Worm (Caenorhabditis elegans): ENCODE measurements around the gene pat-3.

- TF ChIP-seq ama-1 (optimal IDR thresholded peaks at IDR 0.05) = no peak
- TF ChIP-seq snpc-4 (tag; optimal IDR thresholded peaks at IDR 0.05) = peak; percentile 15
- TF ChIP-seq elt-1 (tag; optimal IDR thresholded peaks at IDR 0.05) = no peak
- no peak for TF ChIP-seq ceh-16 (tag; optimal IDR thresholded peaks at IDR 0.05)
- TF ChIP-seq elt-3 (tag; optimal IDR thresholded peaks at IDR 0.05) = no peak
- no peak for TF ChIP-seq jun-1 (tag; optimal IDR thresholded peaks at IDR 0.05)
- no peak for TF ChIP-seq nhr-237 (tag; optimal IDR thresholded peaks at IDR 0.05)
- TF ChIP-seq nhr-77 (tag; optimal IDR thresholded peaks at IDR 0.05) = no peak
- TF ChIP-seq fkh-10 (GFP tag; optimal IDR thresholded peaks at IDR 0.05) = no peak
- no peak for TF ChIP-seq sea-2 (GFP tag; optimal IDR thresholded peaks at IDR 0.05)
- TF ChIP-seq eor-1 (tag; optimal IDR thresholded peaks at IDR 0.05) = no peak
- TF ChIP-seq lin-39 (tag; optimal IDR thresholded peaks at IDR 0.05) = no peak
Measured at ce11 chrIII:3952058-3952457, 38.1 kb upstream of the pat-3 start.
